Fruit fly (Drosophila melanogaster): ENCODE results near the gene chico.

The chico gene

DNA sequence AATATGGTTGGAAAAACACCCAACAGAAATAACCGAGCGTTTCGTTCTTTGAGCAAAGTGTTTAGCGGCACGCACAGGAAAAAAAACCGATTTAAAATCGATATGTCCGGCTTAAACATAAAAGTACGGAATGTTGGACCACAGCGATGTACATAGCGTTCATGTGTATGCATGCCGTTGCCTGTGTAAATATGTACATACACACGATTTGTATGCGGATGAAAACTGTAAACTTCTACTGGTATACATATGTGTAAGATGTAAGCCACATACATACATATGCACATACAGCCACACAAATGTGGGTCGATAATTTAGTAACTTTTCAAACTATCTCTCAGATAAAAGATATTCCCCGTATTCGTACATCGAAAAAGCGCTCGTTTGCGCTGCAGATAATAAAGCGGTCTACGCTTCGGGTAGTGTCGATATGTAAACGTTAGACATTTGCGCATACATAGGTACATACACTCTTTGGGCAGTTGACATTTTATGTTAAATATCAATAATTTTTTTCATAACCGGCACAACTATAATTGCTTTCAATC, 2.9 kb upstream of the chico start (continued):
- TF ChIP-seq CG32767 (GFP tag; IDR thresholded peaks at IDR 0.05): peak; percentile 69; the same call in 1 of the 2 replicates
- peak; percentile 55 for TF ChIP-seq kah (GFP tag; optimal IDR thresholded peaks at IDR 0.05)
- peak; percentile 64 for TF ChIP-seq sqz (GFP tag; optimal IDR thresholded peaks at IDR 0.05)
- TF ChIP-seq CG8388 (GFP tag; optimal IDR thresholded peaks at IDR 0.05): no peak
- peak; percentile 15 for TF ChIP-seq CHES-1-like (GFP tag; optimal IDR thresholded peaks at IDR 0.05)
- peak; percentile 20 for TF ChIP-seq CG12219 (GFP tag; optimal IDR thresholded peaks at IDR 0.05)
- no peak for TF ChIP-seq trem (tag; optimal IDR thresholded peaks at IDR 0.05)
- TF ChIP-seq zen (tag; optimal IDR thresholded peaks at IDR 0.05): no peak
- TF ChIP-seq chinmo (GFP tag; IDR thresholded peaks at IDR 0.05; ENCODE audit: partially characterized antibody): no peak
- TF ChIP-seq aop (GFP tag; IDR thresholded peaks at IDR 0.05): no peak
- TF ChIP-seq Ravus (GFP tag; IDR thresholded peaks at IDR 0.05): no peak
- peak; percentile 53 for TF ChIP-seq twi (tag; optimal IDR thresholded peaks at IDR 0.05)
- no peak for TF ChIP-seq CG15601 (tag; optimal IDR thresholded peaks at IDR 0.05)
- no peak for TF ChIP-seq sens-2 (GFP tag; IDR thresholded peaks at IDR 0.05)
- peak; percentile 20 for TF ChIP-seq trh (GFP tag; optimal IDR thresholded peaks at IDR 0.05)
- TF ChIP-seq croc (GFP tag; conservative IDR thresholded peaks at IDR 0.05): no peak
- peak; percentile 11 for TF ChIP-seq CG3163 (GFP tag; optimal IDR thresholded peaks at IDR 0.05)
- peak; percentile 31; the same call in 1 of the 2 replicates for TF ChIP-seq CG14014 (GFP tag; IDR thresholded peaks at IDR 0.05)
- no peak for TF ChIP-seq gsb-n (tag; optimal IDR thresholded peaks at IDR 0.05)
- TF ChIP-seq eve (GFP tag; optimal IDR thresholded peaks at IDR 0.05): peak in 1 of 2 experiments; percentile 91
- TF ChIP-seq CG10654 (GFP tag; optimal IDR thresholded peaks at IDR 0.05): no peak
- TF ChIP-seq TFAM (GFP tag; optimal IDR thresholded peaks at IDR 0.05): no peak
- peak; percentile 51; the same call in 1 of the 3 replicates for TF ChIP-seq CG2199 (GFP tag; IDR thresholded peaks at IDR 0.05)
- no peak for TF ChIP-seq dm (GFP tag; optimal IDR thresholded peaks at IDR 0.05)
- TF ChIP-seq Oaz (GFP tag; IDR thresholded peaks at IDR 0.05): no peak
- TF ChIP-seq E2f1 (GFP tag; IDR thresholded peaks at IDR 0.05): no peak
- TF ChIP-seq CG8290 (GFP tag; optimal IDR thresholded peaks at IDR 0.05): peak; percentile 15
- TF ChIP-seq CG8290 (tag; optimal IDR thresholded peaks at IDR 0.05): peak in 1 of 2 experiments; percentile 73
- TF ChIP-seq maf-S (GFP tag; optimal IDR thresholded peaks at IDR 0.05): no peak
- no peak for TF ChIP-seq CG10565 (GFP tag; optimal IDR thresholded peaks at IDR 0.05)
- TF ChIP-seq schlank (tag; optimal IDR thresholded peaks at IDR 0.05): no peak
- no peak for TF ChIP-seq CG6854 (GFP tag; optimal IDR thresholded peaks at IDR 0.05)
- TF ChIP-seq Fer1 (GFP tag; optimal IDR thresholded peaks at IDR 0.05): peak; percentile 49
- TF ChIP-seq ems (GFP tag; optimal IDR thresholded peaks at IDR 0.05): no peak
- no peak; the same call in 2 of the 3 replicates for TF ChIP-seq ci (GFP tag; IDR thresholded peaks at IDR 0.05)
- peak; percentile 3 for TF ChIP-seq nau (GFP tag; optimal IDR thresholded peaks at IDR 0.05)
- 0 out of 4 replicates have a peak, but pooled peaks have one; percentile 24 for TF ChIP-seq Dll (GFP tag; IDR thresholded peaks at IDR 0.05; ENCODE audit: partially characterized antibody)
- peak; percentile 83 for TF ChIP-seq CG15696 (tag; optimal IDR thresholded peaks at IDR 0.05)
- no peak for TF ChIP-seq CG3847 (GFP tag; IDR thresholded peaks at IDR 0.05)
- TF ChIP-seq CG2678 (tag; optimal IDR thresholded peaks at IDR 0.05): no peak
- no peak for TF ChIP-seq Taf1 (GFP tag; IDR thresholded peaks at IDR 0.05)
- TF ChIP-seq pnt (GFP tag; optimal IDR thresholded peaks at IDR 0.05): no peak
- TF ChIP-seq CG17186 (GFP tag; optimal IDR thresholded peaks at IDR 0.05): no peak
- TF ChIP-seq sens (GFP tag): peak; percentile 86
- TF ChIP-seq Jarid2 (GFP tag; optimal IDR thresholded peaks at IDR 0.05): no peak
- TF ChIP-seq Hsf (GFP tag; optimal IDR thresholded peaks at IDR 0.05): no peak
- TF ChIP-seq CrebB (tag; optimal IDR thresholded peaks at IDR 0.05): peak; percentile 64
- no peak for TF ChIP-seq Hmr (GFP tag; optimal IDR thresholded peaks at IDR 0.05)
- TF ChIP-seq mirr (GFP tag; optimal IDR thresholded peaks at IDR 0.05): no peak
- no peak for TF ChIP-seq CG9817 (tag; optimal IDR thresholded peaks at IDR 0.05)
- peak in 1 of 3 experiments; percentile 51 for TF ChIP-seq lola (GFP tag; optimal IDR thresholded peaks at IDR 0.05)
